Worm (Caenorhabditis elegans) whole organism, L2 larva: ENCODE data around the gene clec-173.
A peak's percentile ranks its signal among the peaks of the same experiment; 100 is the strongest.

Experiments used
- C34F6.9 ChIP-seq: fragments of 150-350 bp; optimal IDR thresholded peaks from 2 replicates; lab custom pipeline; 2014; ENCODE audit warnings: missing biosample characterization, missing genetic modification characterization
- R02D3.7 ChIP-seq: fragments of 150-350 bp; optimal IDR thresholded peaks from 2 replicates; lab custom pipeline; 2014; ENCODE audit warnings: missing biosample characterization, missing genetic modification characterization
- Y55F3AM.14 ChIP-seq: fragments of 200-800 bp; sonication (Bioruptor generic); optimal IDR thresholded peaks from 2 replicates; lab custom pipeline; 2018; ENCODE audit warnings: mild to moderate bottlenecking, missing genetic modification characterization, missing compliant biosample characterization
- alr-1 ChIP-seq: fragments of 150-350 bp; optimal IDR thresholded peaks from 2 replicates; lab custom pipeline; 2014; ENCODE audit warnings: missing biosample characterization, missing genetic modification characterization
- aly-2 ChIP-seq: fragments of 150-350 bp; optimal IDR thresholded peaks from 2 replicates; lab custom pipeline; 2014; ENCODE audit warnings: missing biosample characterization, missing genetic modification characterization
- ama-1 ChIP-seq: fragments of 150-350 bp; optimal IDR thresholded peaks from 2 replicates; lab custom pipeline; 2018; ENCODE audit warnings: inconsistent platforms
- blmp-1 ChIP-seq: sonication (generic microtip); optimal IDR thresholded peaks from 2 replicates; lab custom pipeline; 2017; ENCODE audit warnings: missing genetic modification characterization, mild to moderate bottlenecking, missing compliant biosample characterization, antibody characterized with exemption, moderate library complexity; ENCODE audit not compliant: insufficient read depth
- ceh-16 ChIP-seq: fragments of 150-350 bp; optimal IDR thresholded peaks from 2 replicates; lab custom pipeline; 2014; ENCODE audit warnings: missing biosample characterization, missing genetic modification characterization
- ceh-82 ChIP-seq: fragments of 150-350 bp; optimal IDR thresholded peaks from 2 replicates; lab custom pipeline; 2014; ENCODE audit warnings: missing biosample characterization, missing genetic modification characterization
- dmd-4 ChIP-seq: sonication (generic microtip); optimal IDR thresholded peaks from 2 replicates; lab custom pipeline; 2017; ENCODE audit warnings: missing biosample characterization, missing genetic modification characterization
- egl-27 ChIP-seq: sonication (generic microtip); optimal IDR thresholded peaks from 3 replicates; lab custom pipeline; 2017; ENCODE audit warnings: missing biosample characterization, missing genetic modification reagents, missing genetic modification characterization
- fos-1 ChIP-seq: fragments of 150-350 bp; optimal IDR thresholded peaks from 2 replicates; lab custom pipeline; 2014; ENCODE audit warnings: missing biosample characterization, missing genetic modification characterization
- gmeb-1 ChIP-seq: fragments of 150-350 bp; optimal IDR thresholded peaks from 2 replicates; lab custom pipeline; 2014; ENCODE audit warnings: missing biosample characterization, missing genetic modification characterization
- lin-11 ChIP-seq: fragments of 150-350 bp; sonication (generic microtip); optimal IDR thresholded peaks from 2 replicates; lab custom pipeline; 2014; ENCODE audit warnings: missing biosample characterization, missing genetic modification characterization, inconsistent platforms, mixed read lengths
- lin-13 ChIP-seq: fragments of 150-350 bp; optimal IDR thresholded peaks from 2 replicates; lab custom pipeline; 2014; ENCODE audit warnings: missing biosample characterization, missing genetic modification reagents, missing genetic modification characterization
- lin-39 ChIP-seq: fragments of 150-350 bp; optimal IDR thresholded peaks from 2 replicates; lab custom pipeline; 2014; ENCODE audit warnings: missing biosample characterization, missing genetic modification reagents, missing genetic modification characterization
- lsy-2 ChIP-seq, 2 experiments: fragments of 150-350 bp in 1 of 2; sonication (generic microtip) in 1 of 2; optimal IDR thresholded peaks; 2 replicates each; lab custom pipeline; 2014 to 2017; ENCODE audit warnings: missing biosample characterization in 2 of 2, missing genetic modification characterization in 2 of 2
- mab-5 ChIP-seq: fragments of 150-350 bp; optimal IDR thresholded peaks from 2 replicates; lab custom pipeline; 2014; ENCODE audit warnings: missing biosample characterization, missing genetic modification characterization
- mbf-1 ChIP-seq: sonication (generic microtip); optimal IDR thresholded peaks from 2 replicates; lab custom pipeline; 2017; ENCODE audit warnings: missing biosample characterization, missing genetic modification characterization
- mdl-1 ChIP-seq, 2 experiments: fragments of 150-350 bp in 1 of 2; sonication (generic microtip) in 1 of 2; optimal IDR thresholded peaks; 2 replicates each; lab custom pipeline; 2017; ENCODE audit warnings: missing biosample characterization in 2 of 2, missing genetic modification characterization in 2 of 2
- nhr-10 ChIP-seq: sonication (generic microtip); optimal IDR thresholded peaks from 2 replicates; lab custom pipeline; 2017; ENCODE audit warnings: missing biosample characterization, missing genetic modification characterization
- nhr-11 ChIP-seq: fragments of 150-350 bp; optimal IDR thresholded peaks from 2 replicates; lab custom pipeline; 2014; ENCODE audit warnings: missing biosample characterization, missing genetic modification characterization
- nhr-12 ChIP-seq: fragments of 150-350 bp; optimal IDR thresholded peaks from 2 replicates; lab custom pipeline; 2014; ENCODE audit warnings: missing biosample characterization, missing genetic modification characterization
- nhr-129 ChIP-seq: fragments of 150-350 bp; optimal IDR thresholded peaks from 2 replicates; lab custom pipeline; 2014; ENCODE audit warnings: missing biosample characterization, missing genetic modification characterization
- nhr-21 ChIP-seq: fragments of 150-350 bp; optimal IDR thresholded peaks from 2 replicates; lab custom pipeline; 2014; ENCODE audit warnings: missing biosample characterization, missing genetic modification characterization
- nhr-23 ChIP-seq: fragments of 150-350 bp; optimal IDR thresholded peaks from 2 replicates; lab custom pipeline; 2014; ENCODE audit warnings: missing biosample characterization, missing genetic modification reagents, missing genetic modification characterization
- nhr-237 ChIP-seq: fragments of 150-350 bp; optimal IDR thresholded peaks from 2 replicates; lab custom pipeline; 2014; ENCODE audit warnings: missing biosample characterization, missing genetic modification characterization
- nhr-25 ChIP-seq: fragments of 150-350 bp; sonication (generic microtip); optimal IDR thresholded peaks from 3 replicates; lab custom pipeline; 2014; ENCODE audit warnings: missing biosample characterization, missing genetic modification characterization
- nhr-6 ChIP-seq: fragments of 150-350 bp; optimal IDR thresholded peaks from 2 replicates; lab custom pipeline; 2014; ENCODE audit warnings: missing biosample characterization, missing genetic modification characterization
- nhr-77 ChIP-seq: fragments of 150-350 bp; optimal IDR thresholded peaks from 2 replicates; lab custom pipeline; 2014; ENCODE audit warnings: missing biosample characterization, missing genetic modification characterization
- peb-1 ChIP-seq: fragments of 150-350 bp; optimal IDR thresholded peaks from 2 replicates; lab custom pipeline; 2014; ENCODE audit warnings: missing biosample characterization, missing genetic modification characterization
- skn-1 ChIP-seq: sonication (generic microtip); optimal IDR thresholded peaks from 2 replicates; lab custom pipeline; 2017; ENCODE audit warnings: missing biosample characterization, missing genetic modification characterization
- sma-3 ChIP-seq: sonication (generic microtip); optimal IDR thresholded peaks from 2 replicates; lab custom pipeline; 2016; ENCODE audit warnings: missing genetic modification reagents, missing genetic modification characterization, missing compliant biosample characterization
- sma-9 ChIP-seq, 2 experiments: fragments of 150-350 bp in 1 of 2; sonication (generic microtip) in 1 of 2; optimal IDR thresholded peaks; 2 replicates each; lab custom pipeline; 2014 to 2016; ENCODE audit warnings: missing genetic modification characterization in 2 of 2, mild to moderate bottlenecking in 1 of 2, missing biosample characterization in 1 of 2, missing compliant biosample characterization in 1 of 2, missing genetic modification reagents in 1 of 2, moderate library complexity in 1 of 2
- snpc-4 ChIP-seq: fragments of 150-350 bp; optimal IDR thresholded peaks from 2 replicates; lab custom pipeline; 2014; ENCODE audit warnings: missing biosample characterization, missing genetic modification characterization
- unc-39 ChIP-seq: fragments of 150-350 bp; optimal IDR thresholded peaks from 2 replicates; lab custom pipeline; 2014; ENCODE audit warnings: missing biosample characterization, missing genetic modification characterization
- unc-55 ChIP-seq: fragments of 150-350 bp; sonication (generic microtip); optimal IDR thresholded peaks from 3 replicates; lab custom pipeline; 2014; ENCODE audit warnings: missing biosample characterization, missing genetic modification reagents, missing genetic modification characterization
- unc-62 ChIP-seq: fragments of 150-350 bp; optimal IDR thresholded peaks from 2 replicates; lab custom pipeline; 2014; ENCODE audit warnings: missing biosample characterization, missing genetic modification reagents, missing genetic modification characterization
- ztf-1 ChIP-seq: fragments of 200-800 bp; sonication (Bioruptor generic); conservative IDR thresholded peaks from 2 replicates; pipeline ENCODE4 v1.3.6; 2022; ENCODE audit warnings: missing genetic modification characterization, missing compliant biosample characterization
- ztf-11 ChIP-seq: sonication (generic microtip); optimal IDR thresholded peaks from 2 replicates; lab custom pipeline; 2017; ENCODE audit warnings: missing biosample characterization, missing genetic modification characterization
- ztf-4 ChIP-seq: fragments of 150-350 bp; optimal IDR thresholded peaks from 2 replicates; lab custom pipeline; 2014; ENCODE audit warnings: missing biosample characterization, missing genetic modification characterization

The clec-173 gene

DNA sequence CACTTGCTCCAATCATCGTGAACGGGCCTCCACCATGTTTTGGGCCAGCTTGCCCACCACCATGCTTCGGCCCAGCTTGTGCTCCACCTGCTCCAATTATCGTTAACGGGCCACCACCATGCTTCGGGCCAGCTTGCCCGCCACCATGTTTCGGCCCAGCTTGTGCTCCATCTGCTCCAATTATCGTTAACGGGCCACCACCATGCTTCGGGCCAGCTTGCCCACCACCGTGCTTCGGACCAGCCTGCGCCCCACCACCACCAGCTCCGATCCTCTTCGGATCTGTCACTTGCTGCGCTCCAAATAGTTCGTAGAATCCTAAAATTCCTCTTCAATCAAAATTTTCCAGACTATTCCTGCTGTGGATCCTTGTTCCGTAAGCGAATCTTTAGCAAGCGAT lies 31.7 kb upstream of the clec-173 start:
- no peak for TF ChIP-seq lin-11 (tag; lab: Kevin White, UChicago)
- no peak for TF ChIP-seq mdl-1 (tag; optimal IDR thresholded peaks at IDR 0.05; lab: Kevin White, UChicago)
- no peak for TF ChIP-seq aly-2 (tag; lab: Kevin White, UChicago)
- TF ChIP-seq nhr-10 (tag; lab: Kevin White, UChicago), result no peak
- no peak for TF ChIP-seq dmd-4
- no peak for TF ChIP-seq peb-1
- TF ChIP-seq ama-1 (lab: Kevin White, UChicago), result no peak
- TF ChIP-seq fos-1 (tag; lab: Kevin White, UChicago), result no peak
- no peak for TF ChIP-seq unc-39

DNA sequence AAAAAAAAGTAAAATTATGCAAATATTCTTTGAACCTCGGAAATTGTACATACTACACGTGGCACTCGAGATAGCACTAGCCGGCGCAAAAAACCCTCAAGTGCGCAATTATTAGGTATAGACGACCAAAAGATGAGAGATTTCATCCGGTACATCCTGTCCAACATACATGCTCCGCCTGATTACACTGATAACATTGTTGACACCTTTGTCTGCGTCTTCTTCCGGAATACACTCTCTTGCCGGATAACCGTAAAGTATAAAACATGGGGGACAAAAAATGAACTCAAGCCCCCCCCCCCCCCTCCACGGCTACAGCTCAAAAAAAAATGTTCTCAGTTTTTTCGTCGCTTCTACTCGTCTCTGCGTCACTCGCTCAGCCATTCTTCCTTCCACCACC lies 30.8 kb upstream of the clec-173 start, which contains the start of gene W08E12.6:
TSS of gene W08E12.6 (plus strand) at position 301 of the 400 bp plus-strand sequence.
- no peak for TF ChIP-seq ztf-1
- no peak for TF ChIP-seq nhr-6
- TF ChIP-seq ceh-16 (tag; lab: Kevin White, UChicago), result no peak
- TF ChIP-seq sma-9 (GFP tag; optimal IDR thresholded peaks at IDR 0.05; lab: Kevin White, UChicago), result no peak
- TF ChIP-seq sma-9 (tag; optimal IDR thresholded peaks at IDR 0.05; lab: Kevin White, UChicago), result no peak
- TF ChIP-seq nhr-77 (tag; lab: Kevin White, UChicago), result no peak
- no peak for TF ChIP-seq nhr-12 (tag; lab: Kevin White, UChicago)
- no peak for TF ChIP-seq lin-39 (tag; lab: Kevin White, UChicago)
- TF ChIP-seq nhr-21, result no peak

DNA sequence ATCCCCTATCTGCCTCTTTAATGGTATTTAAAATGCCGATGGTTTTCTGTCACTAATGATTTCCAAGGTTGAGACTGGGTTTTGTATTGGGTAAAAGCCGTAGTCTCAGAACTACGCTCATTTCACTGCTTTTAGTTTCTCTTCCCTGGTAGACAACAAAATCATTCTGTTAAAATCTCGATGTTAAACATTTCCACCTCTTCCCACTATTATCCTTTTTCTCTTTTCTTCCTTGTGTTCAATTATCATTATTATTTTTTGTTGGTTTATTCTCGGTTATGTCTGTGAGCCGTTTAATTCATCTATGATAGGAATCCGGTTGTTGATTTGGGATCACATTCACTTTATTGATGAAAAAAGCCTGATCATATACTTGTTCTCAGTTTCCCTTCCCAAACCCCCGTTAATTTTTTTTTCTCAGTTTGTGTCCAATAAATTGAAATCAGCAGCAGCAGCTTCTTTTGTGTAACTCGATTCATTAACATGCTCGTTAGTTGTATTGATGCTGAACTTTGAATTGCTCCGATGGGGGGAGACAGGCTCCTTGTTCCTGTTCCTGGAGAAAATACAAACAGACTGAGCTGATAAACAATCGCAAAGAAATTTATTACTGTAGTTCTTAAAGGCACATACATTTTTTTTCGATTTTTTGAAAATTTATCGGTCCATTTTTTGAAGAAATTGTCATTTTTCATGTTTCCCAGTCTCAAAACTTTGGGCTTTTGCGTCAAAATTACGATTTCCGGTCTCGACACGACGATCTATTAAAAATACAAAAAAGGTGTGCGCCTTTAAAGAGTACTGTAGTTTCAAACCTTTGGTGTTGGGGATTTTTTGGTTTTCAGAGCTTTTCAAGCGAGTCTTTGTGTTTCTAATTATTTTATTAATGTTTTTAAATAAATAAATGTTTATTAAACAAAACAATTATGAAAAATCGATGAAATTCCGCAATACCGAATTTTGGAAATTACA lies 29.4 kb upstream of the clec-173 start:
- TF ChIP-seq nhr-25, result no peak
- no peak for TF ChIP-seq ztf-4 (tag; lab: Kevin White, UChicago)
- TF ChIP-seq R02D3.7 (tag; lab: Kevin White, UChicago), result no peak
- no peak for TF ChIP-seq nhr-77 (tag; lab: Kevin White, UChicago)
- no peak for TF ChIP-seq unc-62
- no peak for TF ChIP-seq sma-9 (GFP tag; optimal IDR thresholded peaks at IDR 0.05; lab: Kevin White, UChicago)
- TF ChIP-seq sma-9 (tag; optimal IDR thresholded peaks at IDR 0.05; lab: Kevin White, UChicago), result no peak
- TF ChIP-seq nhr-11 (tag; lab: Kevin White, UChicago), result no peak
- no peak for TF ChIP-seq nhr-23 (tag; lab: Kevin White, UChicago)
- TF ChIP-seq sma-3, result no peak
- no peak for TF ChIP-seq nhr-12 (tag; lab: Kevin White, UChicago)
- no peak for TF ChIP-seq ztf-1
- TF ChIP-seq alr-1, result no peak
- TF ChIP-seq aly-2 (tag; lab: Kevin White, UChicago), result no peak
- TF ChIP-seq nhr-237, result no peak
- no peak for TF ChIP-seq fos-1 (tag; lab: Kevin White, UChicago)
- TF ChIP-seq ceh-82 (tag; lab: Kevin White, UChicago), result no peak
- TF ChIP-seq ztf-11 (tag; lab: Kevin White, UChicago), result no peak
- no peak for TF ChIP-seq peb-1
- TF ChIP-seq lin-39 (tag; lab: Kevin White, UChicago), result no peak
- TF ChIP-seq egl-27, result no peak
- TF ChIP-seq, all 48 proteins: peak for 0

DNA sequence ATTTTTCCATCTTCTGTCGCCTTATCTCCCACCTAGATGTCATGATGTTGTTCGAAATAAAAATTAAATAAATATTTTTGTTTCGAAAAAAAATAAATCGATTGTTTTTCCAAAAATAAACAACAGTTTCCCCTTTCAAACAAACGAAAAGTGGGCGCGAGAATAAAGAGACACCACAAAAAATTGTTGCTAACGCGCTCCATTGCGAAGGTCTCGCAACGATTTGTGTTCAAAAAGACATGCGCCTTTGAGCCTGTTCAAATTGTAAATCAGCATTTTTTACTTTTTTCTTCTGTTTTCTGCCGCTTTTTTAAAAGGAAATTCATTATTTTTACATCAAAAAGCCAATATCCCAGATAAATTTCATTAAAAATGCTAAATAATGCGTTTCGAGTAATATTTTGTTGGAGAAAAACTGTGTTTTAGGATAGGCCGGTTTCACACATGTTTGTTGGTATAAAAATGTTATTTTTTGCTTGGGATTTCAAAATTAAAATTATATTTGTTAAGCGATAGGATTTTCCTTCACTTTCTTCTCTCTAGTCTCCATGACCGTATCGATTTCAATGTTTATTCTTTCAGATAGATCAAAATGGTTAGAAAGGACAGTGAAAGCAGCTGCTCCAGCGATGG lies 27.2 kb upstream of the clec-173 start, which contains the start of gene W08E12.7:
TSS of gene W08E12.7 (plus strand) at position 583 of the 633 bp plus-strand sequence.
- TF ChIP-seq nhr-25 (peak; percentile 96), lin-13 (peak; percentile 96), nhr-6 (peak; percentile 92), lin-39 (tag; lab: Kevin White, UChicago) (peak; percentile 64), egl-27 (peak; percentile 11), nhr-237 (peak; percentile 14), R02D3.7 (tag; lab: Kevin White, UChicago) (peak; percentile 23), blmp-1 (tag; lab: Kevin White, UChicago) (peak; percentile 50), dmd-4 (no peak), mbf-1 (tag; lab: Kevin White, UChicago) (no peak), sma-3 (peak; percentile 93), sma-9 (GFP tag; optimal IDR thresholded peaks at IDR 0.05; lab: Kevin White, UChicago) (peak; percentile 89), sma-9 (tag; optimal IDR thresholded peaks at IDR 0.05; lab: Kevin White, UChicago) (no peak), C34F6.9 (tag; lab: Kevin White, UChicago) (peak; percentile 99), peb-1 (no peak), gmeb-1 (peak; percentile 93), mab-5 (tag; lab: Kevin White, UChicago) (peak; percentile 81), snpc-4 (peak; percentile 84), nhr-10 (tag; lab: Kevin White, UChicago) (peak; percentile 41), unc-55 (peak; percentile 99), ztf-11 (tag; lab: Kevin White, UChicago) (peak; percentile 17), ztf-4 (tag; lab: Kevin White, UChicago) (peak; percentile 89), mdl-1 (tag; optimal IDR thresholded peaks at IDR 0.05; lab: Kevin White, UChicago) (peak in 1 of 2 experiments; percentile 82), ztf-1 (no peak), skn-1 (tag; lab: Kevin White, UChicago) (peak; percentile 80), Y55F3AM.14 (GFP tag; lab: Kevin White, UChicago) (peak; percentile 67), ama-1 (lab: Kevin White, UChicago) (peak; percentile 84), lsy-2 (tag; optimal IDR thresholded peaks at IDR 0.05; lab: Kevin White, UChicago) (peak; percentile 89 to 97), nhr-129 (peak; percentile 96)
